Worm (Caenorhabditis elegans) whole organism, L3 larva: ENCODE data around the gene vab-1.

Experiments
- R02D3.7 ChIP-seq: fragments of 150-350 bp; optimal IDR thresholded peaks from 2 replicates; lab custom pipeline; 2014; ENCODE audit warnings: missing biosample characterization, missing genetic modification characterization
- nhr-237 ChIP-seq: fragments of 150-350 bp; optimal IDR thresholded peaks from 2 replicates; lab custom pipeline; 2014; ENCODE audit warnings: missing biosample characterization, missing genetic modification characterization

DNA sequence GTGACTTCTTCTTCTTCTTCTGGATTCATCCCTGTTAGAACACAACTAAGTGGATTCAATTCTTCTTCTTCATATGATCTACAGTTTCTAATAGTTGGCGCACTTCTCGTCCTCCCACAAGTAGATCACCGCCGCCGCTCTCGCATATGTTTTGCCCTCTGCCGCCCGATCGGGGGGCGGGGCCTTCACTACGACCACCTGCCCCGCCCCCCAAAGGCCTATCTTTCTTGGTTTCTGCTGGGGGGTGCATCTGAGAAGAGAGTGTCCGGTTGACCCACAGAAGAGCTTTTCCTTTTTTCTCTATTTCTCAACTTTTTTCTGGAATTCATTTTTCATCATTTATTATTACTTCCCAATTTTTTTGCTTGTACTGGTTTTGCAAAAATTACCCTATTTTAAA lies 688 bp upstream of the vab-1 start:
- TF ChIP-seq nhr-237: no peak
- no peak for TF ChIP-seq R02D3.7 (tag; lab: Kevin White, UChicago)
